Worm (Caenorhabditis elegans): ENCODE measurements around the gene srt-23.
"Not testable (repeated sequence)": the region's sequence is repeated elsewhere in the genome, so short reads cannot be mapped to it uniquely, and the experiment has no call there.

Gene srt-23

ce11 chrIV:760267-760666, 3.7 kb downstream of the srt-23 start, which contains the start of gene gst-40:
Gene gst-40 (plus strand): TSS chrIV:760502.
- no peak for TF ChIP-seq ama-1 (optimal IDR thresholded peaks at IDR 0.05)
- no peak for TF ChIP-seq scrt-1 (GFP tag; IDR thresholded peaks at IDR 0.05)
- TF ChIP-seq sea-1 (GFP tag; conservative IDR thresholded peaks at IDR 0.05), result no peak
- TF ChIP-seq hmg-4 (GFP tag; optimal IDR thresholded peaks at IDR 0.05), result no peak
- no peak for TF ChIP-seq ets-7 (tag; optimal IDR thresholded peaks at IDR 0.05)
- no peak for TF ChIP-seq tbx-37 (GFP tag; conservative IDR thresholded peaks at IDR 0.05)
- no peak for TF ChIP-seq flt-1 (GFP tag; IDR thresholded peaks at IDR 0.05)
- no peak for TF ChIP-seq hnd-1 (tag; optimal IDR thresholded peaks at IDR 0.05)
- TF ChIP-seq pes-1 (GFP tag; IDR thresholded peaks at IDR 0.05), result no peak
- no peak for TF ChIP-seq hmbx-1 (tag; optimal IDR thresholded peaks at IDR 0.05)
- no peak for TF ChIP-seq F13C5.2 (tag; optimal IDR thresholded peaks at IDR 0.05)
- TF ChIP-seq tbx-11 (GFP tag; IDR thresholded peaks at IDR 0.05), result no peak
- TF ChIP-seq B0310.2 (tag; optimal IDR thresholded peaks at IDR 0.05), result no peak
- no peak for TF ChIP-seq ceh-36 (tag; optimal IDR thresholded peaks at IDR 0.05)

- no peak for TF ChIP-seq tbx-11 (GFP tag; IDR thresholded peaks at IDR 0.05)
- no peak for TF ChIP-seq ceh-36 (tag; optimal IDR thresholded peaks at IDR 0.05)
- no peak for TF ChIP-seq aly-1 (tag; optimal IDR thresholded peaks at IDR 0.05)
- TF ChIP-seq hmg-4 (GFP tag; optimal IDR thresholded peaks at IDR 0.05), result no peak
- TF ChIP-seq ets-7 (tag; optimal IDR thresholded peaks at IDR 0.05), result no peak
- no peak for TF ChIP-seq hnd-1 (tag; optimal IDR thresholded peaks at IDR 0.05)
- TF ChIP-seq flt-1 (GFP tag; IDR thresholded peaks at IDR 0.05), result no peak
- no peak for TF ChIP-seq pes-1 (GFP tag; IDR thresholded peaks at IDR 0.05)
- no peak for TF ChIP-seq F13C5.2 (tag; optimal IDR thresholded peaks at IDR 0.05)
- TF ChIP-seq tbx-37 (GFP tag; conservative IDR thresholded peaks at IDR 0.05), result no peak
- TF ChIP-seq hmbx-1 (tag; optimal IDR thresholded peaks at IDR 0.05), result no peak
- no peak for TF ChIP-seq ceh-13 (GFP tag; optimal IDR thresholded peaks at IDR 0.05)
Observed at ce11 chrIV:762016-762459, 5.5 kb downstream of the srt-23 start.

DNA sequence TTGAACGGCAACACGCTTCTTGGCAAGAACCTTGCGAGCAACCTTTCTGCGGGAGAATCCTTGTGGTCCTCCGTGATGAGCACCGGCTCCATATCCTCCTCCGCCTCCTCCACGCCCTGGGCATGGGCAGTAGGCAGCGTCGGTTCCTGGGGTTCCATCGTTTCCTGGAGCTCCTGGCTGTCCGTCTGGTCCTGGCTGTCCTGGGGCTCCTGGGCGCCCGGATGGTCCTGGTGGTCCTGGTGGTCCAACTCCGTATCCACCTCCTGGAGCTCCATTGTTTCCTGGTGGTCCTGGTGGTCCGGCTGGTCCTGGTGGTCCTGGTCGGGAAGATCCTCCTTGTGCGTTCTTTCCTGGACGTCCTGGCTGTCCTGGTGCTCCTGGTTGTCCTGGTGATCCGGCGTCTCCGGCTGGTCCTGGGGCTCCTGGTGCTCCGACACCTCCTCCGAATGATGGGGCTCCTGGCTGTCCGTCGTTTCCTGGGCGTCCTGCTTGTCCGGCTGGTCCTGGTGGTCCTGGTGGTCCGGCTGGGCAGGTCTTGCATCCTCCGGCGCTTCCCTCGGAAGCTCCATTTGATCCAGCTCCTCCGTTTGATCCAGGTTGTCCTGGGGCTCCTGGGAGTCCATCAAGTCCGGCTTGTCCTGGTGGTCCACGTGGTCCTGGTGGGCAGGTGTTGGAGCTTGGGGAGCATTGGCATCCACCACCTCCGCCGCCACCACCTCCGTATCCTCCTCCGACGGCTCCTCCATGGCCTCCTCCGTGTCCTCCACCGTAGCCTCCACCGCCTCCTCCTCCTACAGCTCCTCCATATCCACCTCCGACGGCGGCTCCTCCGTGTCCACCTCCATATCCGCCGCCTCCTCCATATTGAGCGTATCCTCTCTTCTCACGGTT, 6.2 kb downstream of the srt-23 start:
- no peak for TF ChIP-seq ama-1 (optimal IDR thresholded peaks at IDR 0.05)
- no peak for TF ChIP-seq flt-1 (GFP tag; IDR thresholded peaks at IDR 0.05)
- TF ChIP-seq ceh-36 (tag; optimal IDR thresholded peaks at IDR 0.05), result no peak
- TF ChIP-seq pes-1 (GFP tag; IDR thresholded peaks at IDR 0.05), result no peak
- no peak for TF ChIP-seq hnd-1 (tag; optimal IDR thresholded peaks at IDR 0.05)
- TF ChIP-seq ets-7 (tag; optimal IDR thresholded peaks at IDR 0.05), result no peak
- no peak for TF ChIP-seq hmg-4 (GFP tag; optimal IDR thresholded peaks at IDR 0.05)
- no peak for TF ChIP-seq aly-1 (tag; optimal IDR thresholded peaks at IDR 0.05)
- TF ChIP-seq F13C5.2 (tag; optimal IDR thresholded peaks at IDR 0.05), result no peak
- TF ChIP-seq B0310.2 (tag; optimal IDR thresholded peaks at IDR 0.05), result no peak
- TF ChIP-seq tbx-37 (GFP tag; conservative IDR thresholded peaks at IDR 0.05), result no peak
- TF ChIP-seq hmbx-1 (tag; optimal IDR thresholded peaks at IDR 0.05), result no peak
- no peak for TF ChIP-seq sea-1 (GFP tag; conservative IDR thresholded peaks at IDR 0.05)
- TF ChIP-seq ceh-13 (GFP tag; optimal IDR thresholded peaks at IDR 0.05), result no peak
- TF ChIP-seq tbx-11 (GFP tag; IDR thresholded peaks at IDR 0.05), result no peak
- TF ChIP-seq scrt-1 (GFP tag; IDR thresholded peaks at IDR 0.05), result no peak
- no peak for TF ChIP-seq tra-4 (tag; optimal IDR thresholded peaks at IDR 0.05)

- TF ChIP-seq sea-1 (GFP tag; conservative IDR thresholded peaks at IDR 0.05) (no peak), pes-1 (GFP tag; IDR thresholded peaks at IDR 0.05) (no peak), scrt-1 (GFP tag; IDR thresholded peaks at IDR 0.05) (no peak), B0310.2 (tag; optimal IDR thresholded peaks at IDR 0.05) (no peak), tbx-11 (GFP tag; IDR thresholded peaks at IDR 0.05) (no peak), flt-1 (GFP tag; IDR thresholded peaks at IDR 0.05) (no peak), tra-4 (tag; optimal IDR thresholded peaks at IDR 0.05) (no peak), ama-1 (optimal IDR thresholded peaks at IDR 0.05) (no peak), hnd-1 (tag; optimal IDR thresholded peaks at IDR 0.05) (no peak), hmbx-1 (tag; optimal IDR thresholded peaks at IDR 0.05) (no peak), aly-1 (tag; optimal IDR thresholded peaks at IDR 0.05) (no peak), ceh-36 (tag; optimal IDR thresholded peaks at IDR 0.05) (no peak), ceh-13 (GFP tag; optimal IDR thresholded peaks at IDR 0.05) (no peak), F13C5.2 (tag; optimal IDR thresholded peaks at IDR 0.05) (no peak), tbx-37 (GFP tag; conservative IDR thresholded peaks at IDR 0.05) (no peak), ets-7 (tag; optimal IDR thresholded peaks at IDR 0.05) (no peak), hmg-4 (GFP tag; optimal IDR thresholded peaks at IDR 0.05) (no peak)
Observed at ce11 chrIV:763377-764063, 7.0 kb downstream of the srt-23 start, which contains the start of gene col-103. Gene col-103 (minus strand): TSS chrIV:763678.

ce11 chrIV:768312-768711, 11.8 kb downstream of the srt-23 start, which contains the start of gene F56B3.2:
Gene F56B3.2 (minus strand): TSS chrIV:768584.
- TF ChIP-seq tbx-37 (GFP tag; conservative IDR thresholded peaks at IDR 0.05) (no peak), hmg-4 (GFP tag; optimal IDR thresholded peaks at IDR 0.05) (no peak), aly-1 (tag; optimal IDR thresholded peaks at IDR 0.05) (no peak), ceh-13 (GFP tag; optimal IDR thresholded peaks at IDR 0.05) (no peak), pes-1 (GFP tag; IDR thresholded peaks at IDR 0.05) (no peak), hnd-1 (tag; optimal IDR thresholded peaks at IDR 0.05) (no peak), F13C5.2 (tag; optimal IDR thresholded peaks at IDR 0.05) (no peak), ets-7 (tag; optimal IDR thresholded peaks at IDR 0.05) (no peak), sea-1 (GFP tag; conservative IDR thresholded peaks at IDR 0.05) (no peak), tra-4 (tag; optimal IDR thresholded peaks at IDR 0.05) (no peak)

DNA sequence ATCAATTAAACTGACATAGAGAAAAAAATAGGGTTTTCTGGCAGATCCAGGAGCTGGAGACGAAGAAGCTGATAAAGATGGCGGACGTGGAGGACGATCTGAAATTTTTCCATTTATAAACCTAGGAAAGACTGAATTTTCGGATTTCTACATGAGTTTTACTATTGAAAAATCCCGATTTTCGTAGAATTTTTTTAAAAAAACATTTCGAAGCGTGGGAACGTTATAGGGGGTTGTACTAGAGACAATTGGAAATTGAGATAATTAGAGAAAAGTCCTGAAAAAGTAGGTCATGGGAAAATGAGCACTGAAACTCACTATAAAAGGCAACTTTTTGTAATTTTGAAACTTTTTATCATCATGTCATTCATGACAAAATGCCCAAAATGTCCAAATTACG, 14.5 kb downstream of the srt-23 start, which contains the start of gene F56B3.9:
Gene F56B3.9, plus strand, starts transcription at position 301 of the 400 bp plus-strand sequence.
- TF ChIP-seq aly-1 (tag; optimal IDR thresholded peaks at IDR 0.05); B0310.2 (tag; optimal IDR thresholded peaks at IDR 0.05); ama-1 (optimal IDR thresholded peaks at IDR 0.05): not testable (repeated sequence)

All from whole organism, early embryonic.